Worm (Caenorhabditis elegans) whole organism, L3 larva: Measurements from ENCODE around the gene srr-9.
A peak's percentile ranks its signal among the peaks of the same experiment; 100 is the strongest.

Source experiments
- R02D3.7 ChIP-seq: fragments of 150-350 bp; optimal IDR thresholded peaks from 2 replicates; lab custom pipeline; 2014; ENCODE audit warnings: missing biosample characterization, missing genetic modification characterization
- aly-2 ChIP-seq: fragments of 150-350 bp; optimal IDR thresholded peaks from 2 replicates; lab custom pipeline; 2014; ENCODE audit warnings: missing biosample characterization, missing genetic modification characterization
- ceh-28 ChIP-seq: fragments of 150-350 bp; optimal IDR thresholded peaks from 2 replicates; lab custom pipeline; 2014; ENCODE audit warnings: missing biosample characterization, missing genetic modification reagents, missing genetic modification characterization
- ceh-9 ChIP-seq: sonication (generic microtip); optimal IDR thresholded peaks from 2 replicates; lab custom pipeline; 2018; ENCODE audit warnings: missing biosample characterization, missing genetic modification characterization
- daf-12 ChIP-seq: fragments of 150-350 bp; optimal IDR thresholded peaks from 2 replicates; lab custom pipeline; 2014; ENCODE audit warnings: missing biosample characterization, missing genetic modification reagents, missing genetic modification characterization
- egl-27 ChIP-seq: sonication (generic microtip); optimal IDR thresholded peaks from 4 replicates; lab custom pipeline; 2017; ENCODE audit warnings: missing biosample characterization, missing genetic modification reagents, missing genetic modification characterization
- egl-5 ChIP-seq: fragments of 150-350 bp; optimal IDR thresholded peaks from 2 replicates; lab custom pipeline; 2017; ENCODE audit warnings: missing biosample characterization, missing genetic modification reagents, missing genetic modification characterization, inconsistent platforms
- elt-2 ChIP-seq: sonication (generic microtip); optimal IDR thresholded peaks from 2 replicates; lab custom pipeline; 2016; ENCODE audit warnings: missing genetic modification reagents, mild to moderate bottlenecking, missing genetic modification characterization, missing compliant biosample characterization
- eor-1 ChIP-seq, 2 experiments: fragments of 150-350 bp; optimal IDR thresholded peaks; 2 replicates each; lab custom pipeline; 2014 to 2018; ENCODE audit warnings: missing biosample characterization in 2 of 2, missing genetic modification characterization in 2 of 2
- fkh-2 ChIP-seq: fragments of 150-350 bp; optimal IDR thresholded peaks from 2 replicates; lab custom pipeline; 2014; ENCODE audit warnings: missing biosample characterization, missing genetic modification reagents, missing genetic modification characterization
- hmg-11 ChIP-seq: sonication (generic microtip); optimal IDR thresholded peaks from 2 replicates; lab custom pipeline; 2016; ENCODE audit warnings: missing genetic modification characterization, missing compliant biosample characterization
- jun-1 ChIP-seq: fragments of 150-350 bp; optimal IDR thresholded peaks from 2 replicates; lab custom pipeline; 2014; ENCODE audit warnings: missing biosample characterization, missing genetic modification reagents, missing genetic modification characterization
- lin-15B ChIP-seq: fragments of 150-350 bp; optimal IDR thresholded peaks from 2 replicates; lab custom pipeline; 2014; ENCODE audit warnings: missing biosample characterization, missing genetic modification characterization
- lin-39 ChIP-seq: fragments of 150-350 bp; optimal IDR thresholded peaks from 2 replicates; lab custom pipeline; 2018; ENCODE audit warnings: missing biosample characterization, missing genetic modification reagents, missing genetic modification characterization
- lsy-12 ChIP-seq: sonication (generic microtip); optimal IDR thresholded peaks from 2 replicates; lab custom pipeline; 2016; ENCODE audit warnings: mild to moderate bottlenecking, missing genetic modification characterization, missing compliant biosample characterization
- mdl-1 ChIP-seq: fragments of 150-350 bp; optimal IDR thresholded peaks from 2 replicates; lab custom pipeline; 2014; ENCODE audit warnings: missing biosample characterization, missing genetic modification characterization
- mml-1 ChIP-seq: fragments of 150-350 bp; sonication (generic microtip); optimal IDR thresholded peaks from 3 replicates; lab custom pipeline; 2014; ENCODE audit warnings: missing biosample characterization, missing genetic modification characterization
- nfya-1 ChIP-seq: sonication (generic microtip); optimal IDR thresholded peaks from 2 replicates; lab custom pipeline; 2017; ENCODE audit warnings: missing genetic modification characterization, mild to moderate bottlenecking, missing compliant biosample characterization, antibody characterized with exemption, moderate library complexity; ENCODE audit not compliant: insufficient read depth
- nhr-11 ChIP-seq: fragments of 150-350 bp; optimal IDR thresholded peaks from 2 replicates; lab custom pipeline; 2014; ENCODE audit warnings: missing biosample characterization, missing genetic modification characterization
- nhr-12 ChIP-seq: fragments of 150-350 bp; optimal IDR thresholded peaks from 2 replicates; lab custom pipeline; 2014; ENCODE audit warnings: missing biosample characterization, missing genetic modification characterization
- nhr-23 ChIP-seq: fragments of 150-350 bp; optimal IDR thresholded peaks from 2 replicates; lab custom pipeline; 2014; ENCODE audit warnings: missing biosample characterization, missing genetic modification reagents, missing genetic modification characterization
- nhr-28 ChIP-seq: fragments of 150-350 bp; optimal IDR thresholded peaks from 2 replicates; lab custom pipeline; 2014; ENCODE audit warnings: missing biosample characterization, missing genetic modification characterization
- nhr-43 ChIP-seq: sonication (generic microtip); optimal IDR thresholded peaks from 2 replicates; lab custom pipeline; 2016; ENCODE audit warnings: mild to moderate bottlenecking, missing genetic modification characterization, missing compliant biosample characterization; ENCODE audit not compliant: poor library complexity, severe bottlenecking
- pha-4 ChIP-seq: fragments of 150-350 bp; optimal IDR thresholded peaks from 2 replicates; lab custom pipeline; 2014; ENCODE audit warnings: missing biosample characterization, missing genetic modification reagents, missing genetic modification characterization
- pqm-1 ChIP-seq: fragments of 150-350 bp; optimal IDR thresholded peaks from 2 replicates; lab custom pipeline; 2017; ENCODE audit warnings: missing biosample characterization, missing genetic modification characterization, inconsistent platforms
- sea-2 ChIP-seq: fragments of 150-350 bp; sonication (generic microtip); optimal IDR thresholded peaks from 4 replicates; lab custom pipeline; 2014; ENCODE audit warnings: missing biosample characterization, missing genetic modification reagents, missing genetic modification characterization
- snpc-4 ChIP-seq: fragments of 150-350 bp; optimal IDR thresholded peaks from 2 replicates; lab custom pipeline; 2014; ENCODE audit warnings: missing biosample characterization, missing genetic modification characterization
- tbx-2 ChIP-seq: sonication (generic microtip); optimal IDR thresholded peaks from 2 replicates; lab custom pipeline; 2016; ENCODE audit warnings: mild to moderate bottlenecking, missing genetic modification characterization, missing compliant biosample characterization
- zag-1 ChIP-seq: fragments of 150-350 bp; optimal IDR thresholded peaks from 2 replicates; lab custom pipeline; 2014; ENCODE audit warnings: missing biosample characterization, missing genetic modification characterization
- ztf-11 ChIP-seq: fragments of 150-350 bp; optimal IDR thresholded peaks from 2 replicates; lab custom pipeline; 2014; ENCODE audit warnings: missing biosample characterization, missing genetic modification characterization
- ztf-4 ChIP-seq: fragments of 150-350 bp; optimal IDR thresholded peaks from 2 replicates; lab custom pipeline; 2014; ENCODE audit warnings: missing biosample characterization, missing genetic modification characterization

Gene srr-9

ce11 chrV:7735319-7735718 is 2.5 kb upstream of the srr-9 start, which contains the start of gene srr-10:
TSS of gene srr-10 (plus strand) at chrV:7735619.
- TF ChIP-seq nhr-12 (tag; lab: Kevin White, UChicago): no peak
- TF ChIP-seq zag-1 (tag; lab: Kevin White, UChicago): no peak
- no peak for TF ChIP-seq nfya-1 (tag; lab: Kevin White, UChicago)
- TF ChIP-seq fkh-2 (tag; lab: Kevin White, UChicago): no peak
- no peak for TF ChIP-seq lin-39 (tag; lab: Kevin White, UChicago)
- no peak for TF ChIP-seq lsy-12 (tag; lab: Kevin White, UChicago)
- TF ChIP-seq pha-4 (tag; lab: Kevin White, UChicago): no peak
- TF ChIP-seq R02D3.7 (tag; lab: Kevin White, UChicago): no peak

DNA sequence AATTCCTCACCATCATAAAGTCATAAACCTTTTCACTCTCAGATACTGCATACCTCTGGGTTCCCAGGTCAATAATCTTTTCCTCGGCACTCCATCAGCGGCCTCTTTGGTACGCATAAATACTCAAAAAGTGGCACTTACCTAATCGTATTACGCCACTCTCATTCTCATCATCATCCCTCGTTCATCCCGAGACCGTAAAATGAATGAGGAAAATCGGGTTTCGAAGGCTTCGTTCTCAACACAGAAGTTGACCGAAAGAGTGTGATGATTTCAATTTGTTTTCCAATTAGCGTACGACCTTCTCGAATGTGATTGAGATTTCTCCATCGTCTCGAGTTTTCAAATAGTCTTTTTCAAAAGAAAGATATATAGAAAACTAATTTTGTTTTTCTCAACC is 2.1 kb downstream of the srr-9 start:
- TF ChIP-seq daf-12 (tag; lab: Kevin White, UChicago): no peak
- TF ChIP-seq jun-1 (tag; lab: Kevin White, UChicago): no peak

ce11 chrV:7741918-7742317 is 4.1 kb downstream of the srr-9 start:
- TF ChIP-seq nhr-43 (no peak), sea-2 (GFP tag; lab: Kevin White, UChicago) (no peak), lin-15B (tag; lab: Kevin White, UChicago) (no peak), daf-12 (tag; lab: Kevin White, UChicago) (no peak), ztf-4 (no peak), ztf-11 (tag; lab: Kevin White, UChicago) (no peak), aly-2 (tag; lab: Kevin White, UChicago) (no peak), snpc-4 (tag; lab: Kevin White, UChicago) (no peak)

DNA sequence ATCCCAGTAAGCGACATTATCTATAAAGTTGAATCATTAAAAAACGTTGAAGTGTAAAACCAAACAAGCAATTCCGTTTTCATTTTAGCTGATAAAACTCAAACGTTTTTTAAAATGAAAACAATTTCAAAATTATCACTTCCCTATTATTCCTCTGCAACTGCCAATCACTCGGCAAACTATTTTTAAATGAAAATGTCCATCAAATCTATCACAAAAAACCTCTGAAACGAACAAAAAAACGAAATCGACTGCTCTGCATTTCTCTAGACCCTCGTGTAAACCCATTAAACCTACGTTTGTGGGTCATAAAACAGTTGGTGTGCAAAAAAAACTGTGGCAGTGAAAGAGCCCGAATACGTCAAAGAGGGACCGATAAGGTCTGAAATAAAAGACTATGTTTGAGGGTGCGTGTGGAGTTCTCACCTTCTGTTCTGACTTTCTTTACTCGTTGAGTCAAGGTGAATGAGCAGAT is 4.7 kb downstream of the srr-9 start, which contains the start of gene fbxl-5:
fbxl-5 (plus strand) TSS at position 425 of the 475 bp plus-strand sequence.
- TF ChIP-seq nhr-11 (no peak), nhr-28 (no peak), mml-1 (tag; lab: Kevin White, UChicago) (no peak), R02D3.7 (tag; lab: Kevin White, UChicago) (no peak), nhr-23 (tag; lab: Kevin White, UChicago) (no peak), eor-1 (tag; optimal IDR thresholded peaks at IDR 0.05; lab: Kevin White, UChicago) (no peak), jun-1 (tag; lab: Kevin White, UChicago) (no peak), aly-2 (tag; lab: Kevin White, UChicago) (no peak), mdl-1 (no peak), pqm-1 (tag; lab: Kevin White, UChicago) (no peak), egl-27 (tag; lab: Kevin White, UChicago) (no peak), ztf-11 (tag; lab: Kevin White, UChicago) (no peak), lsy-12 (tag; lab: Kevin White, UChicago) (no peak), ceh-9 (no peak), egl-5 (tag; lab: Kevin White, UChicago) (no peak), tbx-2 (no peak), sea-2 (GFP tag; lab: Kevin White, UChicago) (no peak)
- TF ChIP-seq, all 47 proteins: peak for 0

ce11 chrV:7744068-7744467 is 6.3 kb downstream of the srr-9 start:
- TF ChIP-seq hmg-11 (tag; lab: Kevin White, UChicago): no peak
- TF ChIP-seq ceh-28 (tag; lab: Kevin White, UChicago): no peak
- peak; percentile 98 for TF ChIP-seq elt-2 (tag; lab: Kevin White, UChicago)

DNA sequence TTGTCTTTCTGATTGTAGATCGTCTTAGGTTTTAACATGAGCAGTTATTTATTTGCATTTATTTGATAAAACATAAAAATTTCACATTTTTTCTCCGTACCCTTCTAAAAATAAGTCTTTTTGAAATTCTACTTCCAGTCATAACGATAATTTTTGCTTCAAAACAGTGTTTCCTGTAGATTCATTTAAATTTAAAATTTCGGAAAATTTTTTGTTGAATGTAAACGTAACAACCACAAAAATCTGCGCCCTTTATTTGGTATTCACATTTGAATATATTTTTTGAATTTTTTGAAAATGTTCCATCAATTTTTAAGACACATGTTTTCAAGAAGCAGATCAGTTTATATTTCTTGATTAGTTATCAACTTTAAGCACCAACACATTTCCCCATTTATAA is 7.6 kb downstream of the srr-9 start:
- no peak for TF ChIP-seq lin-39 (tag; lab: Kevin White, UChicago)
- TF ChIP-seq egl-5 (tag; lab: Kevin White, UChicago): no peak
